Fruit fly (Drosophila melanogaster) whole organism, embryonic: Measurements from ENCODE around the gene CG8326.

Source experiments
- Atf6 ChIP-seq: fragments of 200-800 bp; sonication (Bioruptor generic); IDR thresholded peaks from 2 replicates; pipeline ENCODE4 v1.3.6; 2022; ENCODE audit warnings: missing biosample characterization, missing genetic modification characterization
- B-H2 ChIP-seq: fragments of 200-800 bp; sonication (Bioruptor generic); optimal IDR thresholded peaks from 2 replicates; lab custom pipeline; 2018; ENCODE audit warnings: missing biosample characterization, mild to moderate bottlenecking, missing genetic modification characterization
- Bdp1 ChIP-seq: fragments of 200-800 bp; sonication (Bioruptor generic); optimal IDR thresholded peaks from 3 replicates; lab custom pipeline; 2016; ENCODE audit warnings: missing biosample characterization, missing genetic modification characterization
- Bgb ChIP-seq: fragments of 200-800 bp; sonication (Bioruptor generic); IDR thresholded peaks from 2 replicates; pipeline ENCODE4 v1.3.6; 2022; ENCODE audit warnings: missing biosample characterization, missing genetic modification characterization; ENCODE audit not compliant: partially characterized antibody
- CG12155 ChIP-seq: fragments of 200-800 bp; sonication (Bioruptor generic); optimal IDR thresholded peaks from 3 replicates; lab custom pipeline; 2016; ENCODE audit warnings: missing biosample characterization, missing genetic modification characterization
- CG13894 ChIP-seq: fragments of 200-800 bp; sonication (Bioruptor generic); optimal IDR thresholded peaks from 3 replicates; lab custom pipeline; 2018; ENCODE audit warnings: missing biosample characterization, mild to moderate bottlenecking, missing genetic modification characterization, moderate library complexity
- CG15696 ChIP-seq: fragments of 200-800 bp; sonication (Bioruptor generic); optimal IDR thresholded peaks from 2 replicates; lab custom pipeline; 2019; ENCODE audit warnings: missing biosample characterization, mild to moderate bottlenecking, missing genetic modification characterization, moderate library complexity
- CG1603 ChIP-seq: fragments of 200-800 bp; sonication (Bioruptor generic); optimal IDR thresholded peaks from 2 replicates; lab custom pipeline; 2019; ENCODE audit warnings: missing biosample characterization, mild to moderate bottlenecking, missing genetic modification characterization, moderate library complexity
- CG18262 ChIP-seq: fragments of 200-800 bp; optimal IDR thresholded peaks from 3 replicates; lab custom pipeline; 2019; ENCODE audit warnings: missing biosample characterization, mild to moderate bottlenecking, missing genetic modification characterization, moderate library complexity
- CG2678 ChIP-seq: fragments of 200-800 bp; sonication (Bioruptor generic); optimal IDR thresholded peaks from 3 replicates; lab custom pipeline; 2019; ENCODE audit warnings: missing biosample characterization, mild to moderate bottlenecking, missing genetic modification characterization, moderate library complexity
- CG30431 ChIP-seq: fragments of 200-800 bp; sonication (Bioruptor generic); optimal IDR thresholded peaks from 2 replicates; lab custom pipeline; 2017; ENCODE audit warnings: missing biosample characterization, missing genetic modification characterization
- CG33557 ChIP-seq: fragments of 200-800 bp; sonication (Bioruptor generic); optimal IDR thresholded peaks from 2 replicates; lab custom pipeline; 2019; ENCODE audit warnings: missing biosample characterization, mild to moderate bottlenecking, missing genetic modification characterization, moderate library complexity
- CG42726 ChIP-seq: fragments of 200-800 bp; sonication (Bioruptor generic); IDR thresholded peaks from 2 replicates; pipeline ENCODE4 v1.3.6; 2022; ENCODE audit warnings: missing biosample characterization, missing genetic modification characterization; ENCODE audit not compliant: partially characterized antibody
- CG4360 ChIP-seq: fragments of 200-800 bp; sonication (Bioruptor generic); IDR thresholded peaks from 2 replicates; pipeline ENCODE4 v1.3.6; 2022; ENCODE audit warnings: missing biosample characterization, missing genetic modification characterization
- CG4424 ChIP-seq: fragments of 200-800 bp; sonication (Bioruptor generic); optimal IDR thresholded peaks from 3 replicates; lab custom pipeline; 2016; ENCODE audit warnings: missing biosample characterization, missing genetic modification characterization
- CG5180 ChIP-seq: fragments of 200-800 bp; sonication (Bioruptor generic); optimal IDR thresholded peaks from 3 replicates; lab custom pipeline; 2017; ENCODE audit warnings: missing biosample characterization, missing genetic modification characterization, mild to moderate bottlenecking, moderate library complexity, missing genetic modification reagents
- CG6654 ChIP-seq: fragments of 200-800 bp; sonication (Bioruptor generic); optimal IDR thresholded peaks from 2 replicates; lab custom pipeline; 2017; ENCODE audit warnings: missing biosample characterization, mild to moderate bottlenecking, missing genetic modification characterization
- CG6813 ChIP-seq: fragments of 200-800 bp; sonication (Bioruptor generic); optimal IDR thresholded peaks from 2 replicates; lab custom pipeline; 2017; ENCODE audit warnings: missing biosample characterization, missing genetic modification characterization, mild to moderate bottlenecking, moderate library complexity, missing genetic modification reagents
- CG7963 ChIP-seq: fragments of 200-800 bp; sonication (Bioruptor generic); IDR thresholded peaks from 3 replicates; pipeline ENCODE4 v1.3.6; 2022; ENCODE audit warnings: missing biosample characterization, missing genetic modification characterization; ENCODE audit not compliant: partially characterized antibody
- CG8388 ChIP-seq: fragments of 200-800 bp; sonication (Bioruptor generic); optimal IDR thresholded peaks from 2 replicates; lab custom pipeline; 2019; ENCODE audit warnings: missing biosample characterization, mild to moderate bottlenecking, missing genetic modification characterization, moderate library complexity
- CG9215 ChIP-seq: fragments of 200-800 bp; sonication (Bioruptor generic); IDR thresholded peaks from 2 replicates; pipeline ENCODE4 v1.3.6; 2022; ENCODE audit warnings: missing biosample characterization, missing genetic modification characterization
- Camta ChIP-seq: fragments of 200-800 bp; sonication (Bioruptor generic); optimal IDR thresholded peaks from 2 replicates; lab custom pipeline; 2016; ENCODE audit warnings: missing biosample characterization, missing genetic modification characterization
- Ets65A ChIP-seq: fragments of 200-800 bp; sonication (Bioruptor generic); peaks from one replicate; lab custom pipeline; 2016; ENCODE audit warnings: missing biosample characterization, missing genetic modification characterization
- H15 ChIP-seq: fragments of 200-800 bp; sonication (Bioruptor generic); IDR thresholded peaks from 3 replicates; pipeline ENCODE4 v1.3.6; 2022; ENCODE audit warnings: missing biosample characterization, missing genetic modification characterization
- Nf-YA ChIP-seq: fragments of 200-800 bp; sonication (Bioruptor generic); IDR thresholded peaks from 2 replicates; pipeline ENCODE4 v1.3.6; 2022; ENCODE audit warnings: missing biosample characterization, missing genetic modification characterization
- Ptx1 ChIP-seq: fragments of 200-800 bp; sonication (Bioruptor generic); IDR thresholded peaks from 2 replicates; pipeline ENCODE4 v1.3.6; 2022; ENCODE audit warnings: missing biosample characterization, missing genetic modification characterization
- Trl ChIP-seq, 3 experiments: fragments of >200 bp in 2 of 3; fragments of 200-800 bp in 1 of 3; sonication (Bioruptor generic) in 1 of 3; optimal IDR thresholded peaks; 2 replicates in 1 of 3; 3 replicates in 2 of 3; lab custom pipeline; 2016 to 2017; ENCODE audit warnings: missing biosample characterization in 1 of 3, missing genetic modification characterization in 1 of 3
- ap ChIP-seq: fragments of 200-800 bp; sonication (Bioruptor generic); IDR thresholded peaks from 2 replicates; pipeline ENCODE4 v1.3.6; 2022; ENCODE audit warnings: missing biosample characterization, missing genetic modification characterization
- az2 ChIP-seq: fragments of 200-800 bp; sonication (Bioruptor generic); optimal IDR thresholded peaks from 3 replicates; lab custom pipeline; 2016; ENCODE audit warnings: missing biosample characterization, missing genetic modification characterization
- cato ChIP-seq: fragments of 200-800 bp; sonication (Bioruptor generic); optimal IDR thresholded peaks from 2 replicates; lab custom pipeline; 2016; ENCODE audit warnings: missing biosample characterization, missing genetic modification characterization, borderline replicate concordance
- caup ChIP-seq: fragments of 200-800 bp; sonication (Bioruptor generic); optimal IDR thresholded peaks from 3 replicates; lab custom pipeline; 2017; ENCODE audit warnings: missing biosample characterization, mild to moderate bottlenecking, missing genetic modification characterization, moderate library complexity; ENCODE audit not compliant: severe bottlenecking
- chinmo ChIP-seq: fragments of 200-800 bp; sonication (Bioruptor generic); IDR thresholded peaks from 4 replicates; pipeline ENCODE4 v1.3.6; 2022; ENCODE audit warnings: missing biosample characterization, missing genetic modification characterization; ENCODE audit not compliant: partially characterized antibody
- chn ChIP-seq: fragments of 200-800 bp; sonication (Bioruptor generic); optimal IDR thresholded peaks from 2 replicates; lab custom pipeline; 2016; ENCODE audit warnings: missing biosample characterization, missing genetic modification characterization
- danr ChIP-seq: fragments of 200-800 bp; sonication (Bioruptor generic); IDR thresholded peaks from 2 replicates; pipeline ENCODE4 v1.3.6; 2022; ENCODE audit warnings: missing biosample characterization, missing genetic modification characterization
- dysf ChIP-seq: fragments of 200-800 bp; sonication (Bioruptor generic); IDR thresholded peaks from 3 replicates; pipeline ENCODE4 v1.3.6; 2022; ENCODE audit warnings: missing biosample characterization, missing genetic modification characterization
- eve ChIP-seq, 2 experiments: fragments of >200 bp; optimal IDR thresholded peaks; 2 replicates each; lab custom pipeline; 2017; ENCODE audit warnings: missing biosample characterization in 2 of 2, missing genetic modification characterization in 2 of 2
- fd102C ChIP-seq: fragments of 200-800 bp; sonication (Bioruptor generic); optimal IDR thresholded peaks from 2 replicates; lab custom pipeline; 2018; ENCODE audit warnings: missing biosample characterization, mild to moderate bottlenecking, missing genetic modification characterization, moderate library complexity
- fd64A ChIP-seq: fragments of 200-800 bp; sonication (Bioruptor generic); optimal IDR thresholded peaks from 3 replicates; lab custom pipeline; 2018; ENCODE audit warnings: missing biosample characterization, mild to moderate bottlenecking, missing genetic modification characterization
- gfzf ChIP-seq: fragments of 200-800 bp; sonication (Bioruptor generic); optimal IDR thresholded peaks from 2 replicates; lab custom pipeline; 2016; ENCODE audit warnings: missing biosample characterization, mild to moderate bottlenecking, missing genetic modification characterization, moderate library complexity
- ham ChIP-seq: fragments of 200-800 bp; sonication (Bioruptor generic); IDR thresholded peaks from 2 replicates; pipeline ENCODE4 v1.3.6; 2022; ENCODE audit warnings: missing biosample characterization, missing genetic modification characterization
- hbn ChIP-seq: fragments of 200-800 bp; sonication (Bioruptor generic); IDR thresholded peaks from 2 replicates; pipeline ENCODE4 v1.3.6; 2022; ENCODE audit warnings: missing biosample characterization, missing genetic modification characterization; ENCODE audit not compliant: partially characterized antibody
- hth ChIP-seq: fragments of >200 bp; optimal IDR thresholded peaks from 2 replicates; lab custom pipeline; 2017; ENCODE audit warnings: inconsistent platforms
- nerfin-2 ChIP-seq: fragments of 200-800 bp; sonication (Bioruptor generic); IDR thresholded peaks from 2 replicates; pipeline ENCODE4 v1.3.6; 2022; ENCODE audit warnings: missing biosample characterization, missing genetic modification characterization; ENCODE audit not compliant: partially characterized antibody
- pum ChIP-seq: fragments of 200-800 bp; sonication (Bioruptor generic); optimal IDR thresholded peaks from 2 replicates; lab custom pipeline; 2016; ENCODE audit warnings: missing biosample characterization, missing genetic modification characterization
- tx ChIP-seq: fragments of 200-800 bp; sonication (Bioruptor generic); optimal IDR thresholded peaks from 2 replicates; lab custom pipeline; 2016; ENCODE audit warnings: missing biosample characterization, missing genetic modification characterization
- vnd ChIP-seq: fragments of 200-800 bp; sonication (Bioruptor generic); IDR thresholded peaks from 3 replicates; pipeline ENCODE4 v1.3.6; 2022; ENCODE audit warnings: missing biosample characterization, missing genetic modification characterization; ENCODE audit not compliant: partially characterized antibody
- wor ChIP-seq: fragments of 200-800 bp; sonication (Bioruptor generic); IDR thresholded peaks from 2 replicates; pipeline ENCODE4 v1.3.6; 2022; ENCODE audit warnings: missing biosample characterization, missing genetic modification characterization

CG8326 gene

DNA sequence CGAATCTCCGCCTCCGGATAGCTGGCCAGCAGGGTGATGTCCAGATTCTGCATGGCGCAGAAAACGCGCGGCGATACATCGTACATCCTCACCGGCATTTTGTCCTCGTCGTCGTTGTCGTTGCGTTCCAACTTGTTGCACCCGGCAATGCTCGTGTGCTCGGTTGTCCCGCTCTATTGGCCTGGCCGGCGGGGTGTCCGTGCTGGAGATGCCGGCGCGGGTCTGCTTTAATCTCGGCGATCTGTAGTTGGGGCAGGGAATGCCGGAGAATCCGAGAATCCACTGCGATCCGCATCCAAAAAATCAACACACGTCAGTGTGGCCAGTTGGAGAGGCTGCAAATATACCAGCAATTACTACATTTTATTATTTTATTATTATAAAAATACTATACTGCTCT is 27.2 kb upstream of the CG8326 start, which contains the start of gene IntS2 (continued):
- no peak for TF ChIP-seq vnd (GFP tag; lab: Robert Waterston, UW)
- no peak for TF ChIP-seq caup (GFP tag; lab: Kevin White, UChicago)
- TF ChIP-seq ap = no peak
- TF ChIP-seq pum (GFP tag; lab: Kevin White, UChicago) = no peak

DNA sequence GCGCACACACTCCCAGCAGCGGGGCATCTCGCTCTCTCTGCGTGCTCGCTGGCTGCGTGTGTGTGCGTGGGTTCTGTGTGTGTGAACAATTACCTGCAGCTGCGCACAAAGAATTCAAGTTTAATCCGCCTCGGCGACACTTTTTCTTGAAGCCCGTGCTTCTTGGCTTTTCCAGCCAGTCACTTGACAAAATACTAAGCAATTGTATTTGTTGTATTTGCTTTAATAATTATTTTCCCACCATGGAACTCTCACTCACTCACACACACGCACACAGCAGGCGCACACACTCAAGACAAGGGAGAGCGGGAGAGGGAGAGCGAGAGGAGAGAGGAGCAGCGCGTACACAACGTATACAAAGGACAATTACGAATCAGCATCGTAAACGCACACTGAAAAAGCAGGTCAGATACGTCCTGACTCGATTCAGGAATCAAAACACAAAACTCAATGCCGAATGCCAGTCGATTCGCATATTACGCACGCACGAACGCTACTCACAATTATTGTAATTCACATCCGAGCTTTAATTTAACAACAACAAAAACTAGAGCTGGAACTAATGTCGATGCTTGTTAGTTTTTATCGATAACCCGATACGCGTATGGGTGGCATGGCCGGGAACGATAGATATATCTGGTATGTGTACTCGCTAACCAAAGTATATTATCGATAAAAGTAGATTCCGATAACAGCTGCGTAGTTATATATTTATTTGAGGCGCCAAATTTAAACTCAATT is 22.9 kb upstream of the CG8326 start, which contains the start of gene RhoGAPp190:
RhoGAPp190 (minus strand) TSS at position 565 of the 741 bp plus-strand sequence.
- TF ChIP-seq CG7963 (GFP tag; lab: Robert Waterston, UW) (peak; percentile 96), CG5180 (no peak), CG30431 (GFP tag; lab: Kevin White, UChicago) (no peak), tx (GFP tag; lab: Kevin White, UChicago) (no peak), CG8388 (no peak), gfzf (GFP tag; lab: Kevin White, UChicago) (peak; percentile 48), CG18262 (tag; lab: Kevin White, UChicago) (no peak), chinmo (GFP tag; lab: Robert Waterston, UW) (peak; percentile 93), az2 (GFP tag; lab: Kevin White, UChicago) (no peak), ham (GFP tag; lab: Robert Waterston, UW) (no peak), CG1603 (tag; lab: Kevin White, UChicago) (no peak), Ets65A (GFP tag; lab: Kevin White, UChicago) (no peak), CG13894 (peak; percentile 31), hth (lab: Kevin White, UChicago) (no peak), Nf-YA (no peak), CG2678 (tag; lab: Kevin White, UChicago) (no peak), fd64A (no peak), Ptx1 (GFP tag; lab: Robert Waterston, UW) (no peak), CG6654 (GFP tag; lab: Kevin White, UChicago) (no peak), CG4424 (GFP tag; lab: Kevin White, UChicago) (no peak), cato (GFP tag; lab: Kevin White, UChicago) (no peak), CG42726 (peak; percentile 57; the same call in 1 of the 2 replicates), dysf (GFP tag; lab: Robert Waterston, UW) (no peak), B-H2 (no peak), CG12155 (GFP tag; lab: Kevin White, UChicago) (no peak), H15 (GFP tag; lab: Robert Waterston, UW) (no peak), CG4360 (GFP tag; lab: Robert Waterston, UW) (peak; percentile 91), Atf6 (GFP tag; lab: Robert Waterston, UW) (no peak), danr (GFP tag; lab: Robert Waterston, UW) (no peak), Bgb (GFP tag; lab: Robert Waterston, UW) (peak; percentile 96), wor (GFP tag; lab: Robert Waterston, UW) (no peak), Trl (optimal IDR thresholded peaks at IDR 0.05; lab: Kevin White, UChicago) (peak; percentile 90 to 92), Trl (GFP tag; optimal IDR thresholded peaks at IDR 0.05; lab: Kevin White, UChicago) (no peak), chn (GFP tag; lab: Kevin White, UChicago) (no peak), eve (GFP tag; optimal IDR thresholded peaks at IDR 0.05; lab: Kevin White, UChicago) (no peak), nerfin-2 (GFP tag; lab: Robert Waterston, UW) (peak; percentile 99), CG15696 (tag; lab: Kevin White, UChicago) (no peak), fd102C (GFP tag; lab: Kevin White, UChicago) (no peak), CG33557 (GFP tag; lab: Kevin White, UChicago) (no peak), hbn (GFP tag; lab: Robert Waterston, UW) (peak; percentile 81), CG9215 (GFP tag; lab: Robert Waterston, UW) (no peak), Bdp1 (no peak), Camta (GFP tag; lab: Kevin White, UChicago) (no peak), CG6813 (GFP tag; lab: Kevin White, UChicago) (no peak)
